Fruit fly (Drosophila melanogaster): ENCODE data around the gene Dh31.

dm6 chr2L:8477049-8477448 is 29.6 kb downstream of the Dh31 start, which contains the start of gene CheA29a:
- no peak for TF ChIP-seq fru (GFP tag; optimal IDR thresholded peaks at IDR 0.05)
- TF ChIP-seq Hr83 (GFP tag; optimal IDR thresholded peaks at IDR 0.05; ENCODE audit: poor library complexity, severe bottlenecking), result no peak
- no peak for TF ChIP-seq foxo (GFP tag; optimal IDR thresholded peaks at IDR 0.05)
- no peak for TF ChIP-seq Mio (GFP tag; optimal IDR thresholded peaks at IDR 0.05)
